Worm (Caenorhabditis elegans): ENCODE results near the gene bre-3.

DNA sequence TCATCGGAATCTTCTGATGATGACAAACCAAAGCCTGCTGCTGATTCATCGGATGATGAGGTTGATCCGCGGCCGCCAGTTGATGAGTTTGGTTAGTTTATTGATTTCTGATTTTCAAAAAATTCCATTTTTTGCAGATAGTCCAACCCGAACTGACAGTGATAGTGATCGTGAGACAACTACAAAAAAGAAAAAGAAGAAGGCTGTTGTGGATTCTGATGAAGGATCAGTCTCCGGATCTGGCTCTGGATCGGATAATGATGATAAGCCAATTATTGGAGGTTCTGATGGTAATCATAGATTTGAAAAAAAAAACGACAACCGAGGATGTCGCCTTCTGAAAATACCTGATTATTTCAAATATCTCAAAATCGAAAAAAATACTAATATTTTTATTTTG, 10.8 kb upstream of the bre-3 start:
- TF ChIP-seq ZK546.5 (tag; optimal IDR thresholded peaks at IDR 0.05) (no peak), nhr-23 (tag; optimal IDR thresholded peaks at IDR 0.05) (no peak), ceh-82 (tag; optimal IDR thresholded peaks at IDR 0.05) (no peak), mab-5 (tag; optimal IDR thresholded peaks at IDR 0.05) (no peak), blmp-1 (tag; optimal IDR thresholded peaks at IDR 0.05; ENCODE audit: insufficient read depth) (no peak), unc-62 (GFP tag; optimal IDR thresholded peaks at IDR 0.05) (no peak), R02D3.7 (tag; optimal IDR thresholded peaks at IDR 0.05) (no peak)
